Worm (Caenorhabditis elegans) whole organism, L3 larva: Measurements from ENCODE around the gene C14B1.2.

Experiments used
- ZK546.5 ChIP-seq: sonication (generic microtip); optimal IDR thresholded peaks from 2 replicates; lab custom pipeline; 2017; ENCODE audit warnings: missing biosample characterization, missing genetic modification characterization
- aly-2 ChIP-seq: fragments of 150-350 bp; optimal IDR thresholded peaks from 2 replicates; lab custom pipeline; 2014; ENCODE audit warnings: missing biosample characterization, missing genetic modification characterization
- ama-1 ChIP-seq: fragments of 150-350 bp; optimal IDR thresholded peaks from 2 replicates; lab custom pipeline; 2018
- ceh-16 ChIP-seq: sonication (generic microtip); optimal IDR thresholded peaks from 2 replicates; lab custom pipeline; 2017; ENCODE audit warnings: missing biosample characterization, missing genetic modification characterization
- ceh-28 ChIP-seq: fragments of 150-350 bp; optimal IDR thresholded peaks from 2 replicates; lab custom pipeline; 2014; ENCODE audit warnings: missing biosample characterization, missing genetic modification reagents, missing genetic modification characterization
- ceh-82 ChIP-seq: fragments of 150-350 bp; optimal IDR thresholded peaks from 2 replicates; lab custom pipeline; 2014; ENCODE audit warnings: missing biosample characterization, missing genetic modification characterization
- ceh-9 ChIP-seq: sonication (generic microtip); optimal IDR thresholded peaks from 2 replicates; lab custom pipeline; 2018; ENCODE audit warnings: missing biosample characterization, missing genetic modification characterization
- daf-12 ChIP-seq: fragments of 150-350 bp; optimal IDR thresholded peaks from 2 replicates; lab custom pipeline; 2014; ENCODE audit warnings: missing biosample characterization, missing genetic modification reagents, missing genetic modification characterization
- egl-27 ChIP-seq: sonication (generic microtip); optimal IDR thresholded peaks from 4 replicates; lab custom pipeline; 2017; ENCODE audit warnings: missing biosample characterization, missing genetic modification reagents, missing genetic modification characterization
- egl-5 ChIP-seq: fragments of 150-350 bp; optimal IDR thresholded peaks from 2 replicates; lab custom pipeline; 2017; ENCODE audit warnings: missing biosample characterization, missing genetic modification reagents, missing genetic modification characterization, inconsistent platforms
- elt-1 ChIP-seq: fragments of 150-350 bp; optimal IDR thresholded peaks from 2 replicates; lab custom pipeline; 2014; ENCODE audit warnings: missing biosample characterization, missing genetic modification characterization
- elt-2 ChIP-seq: sonication (generic microtip); optimal IDR thresholded peaks from 2 replicates; lab custom pipeline; 2016; ENCODE audit warnings: missing genetic modification reagents, mild to moderate bottlenecking, missing genetic modification characterization, missing compliant biosample characterization
- elt-3 ChIP-seq, 3 experiments: fragments of 150-350 bp in 1 of 3; sonication (generic microtip) in 2 of 3; optimal IDR thresholded peaks; 2 replicates in 2 of 3; 4 replicates in 1 of 3; lab custom pipeline; 2014 to 2017; ENCODE audit warnings: missing biosample characterization in 3 of 3, missing genetic modification characterization in 3 of 3
- eor-1 ChIP-seq, 2 experiments: fragments of 150-350 bp; optimal IDR thresholded peaks; 2 replicates each; lab custom pipeline; 2014 to 2018; ENCODE audit warnings: missing biosample characterization in 2 of 2, missing genetic modification characterization in 2 of 2
- fkh-2 ChIP-seq: fragments of 150-350 bp; optimal IDR thresholded peaks from 2 replicates; lab custom pipeline; 2014; ENCODE audit warnings: missing biosample characterization, missing genetic modification reagents, missing genetic modification characterization
- fos-1 ChIP-seq: fragments of 150-350 bp; optimal IDR thresholded peaks from 2 replicates; lab custom pipeline; 2014; ENCODE audit warnings: missing biosample characterization, missing genetic modification characterization
- hmg-11 ChIP-seq: sonication (generic microtip); optimal IDR thresholded peaks from 2 replicates; lab custom pipeline; 2016; ENCODE audit warnings: missing genetic modification characterization, missing compliant biosample characterization
- jun-1 ChIP-seq: fragments of 150-350 bp; optimal IDR thresholded peaks from 2 replicates; lab custom pipeline; 2014; ENCODE audit warnings: missing biosample characterization, missing genetic modification reagents, missing genetic modification characterization
- lin-39 ChIP-seq: fragments of 150-350 bp; optimal IDR thresholded peaks from 2 replicates; lab custom pipeline; 2018; ENCODE audit warnings: missing biosample characterization, missing genetic modification reagents, missing genetic modification characterization
- lsy-12 ChIP-seq: sonication (generic microtip); optimal IDR thresholded peaks from 2 replicates; lab custom pipeline; 2016; ENCODE audit warnings: mild to moderate bottlenecking, missing genetic modification characterization, missing compliant biosample characterization
- mdl-1 ChIP-seq: fragments of 150-350 bp; optimal IDR thresholded peaks from 2 replicates; lab custom pipeline; 2014; ENCODE audit warnings: missing biosample characterization, missing genetic modification characterization
- mml-1 ChIP-seq: fragments of 150-350 bp; sonication (generic microtip); optimal IDR thresholded peaks from 3 replicates; lab custom pipeline; 2014; ENCODE audit warnings: missing biosample characterization, missing genetic modification characterization
- nfya-1 ChIP-seq: sonication (generic microtip); optimal IDR thresholded peaks from 2 replicates; lab custom pipeline; 2017; ENCODE audit warnings: missing genetic modification characterization, mild to moderate bottlenecking, missing compliant biosample characterization, antibody characterized with exemption, moderate library complexity; ENCODE audit not compliant: insufficient read depth
- nhr-11 ChIP-seq: fragments of 150-350 bp; optimal IDR thresholded peaks from 2 replicates; lab custom pipeline; 2014; ENCODE audit warnings: missing biosample characterization, missing genetic modification characterization
- nhr-12 ChIP-seq: fragments of 150-350 bp; optimal IDR thresholded peaks from 2 replicates; lab custom pipeline; 2014; ENCODE audit warnings: missing biosample characterization, missing genetic modification characterization
- nhr-25 ChIP-seq: sonication (generic microtip); optimal IDR thresholded peaks from 2 replicates; lab custom pipeline; 2017; ENCODE audit warnings: missing biosample characterization, missing genetic modification characterization
- nhr-28 ChIP-seq: fragments of 150-350 bp; optimal IDR thresholded peaks from 2 replicates; lab custom pipeline; 2014; ENCODE audit warnings: missing biosample characterization, missing genetic modification characterization
- nhr-67 ChIP-seq: fragments of 150-350 bp; optimal IDR thresholded peaks from 2 replicates; lab custom pipeline; 2014; ENCODE audit warnings: missing biosample characterization, missing genetic modification characterization
- nhr-76 ChIP-seq: fragments of 150-350 bp; sonication (generic microtip); optimal IDR thresholded peaks from 5 replicates; lab custom pipeline; 2014; ENCODE audit warnings: missing biosample characterization, missing genetic modification characterization
- nhr-77 ChIP-seq: fragments of 150-350 bp; optimal IDR thresholded peaks from 2 replicates; lab custom pipeline; 2014; ENCODE audit warnings: missing biosample characterization, missing genetic modification characterization
- pha-4 ChIP-seq: fragments of 150-350 bp; optimal IDR thresholded peaks from 2 replicates; lab custom pipeline; 2014; ENCODE audit warnings: missing biosample characterization, missing genetic modification reagents, missing genetic modification characterization
- pqm-1 ChIP-seq: fragments of 150-350 bp; optimal IDR thresholded peaks from 2 replicates; lab custom pipeline; 2017; ENCODE audit warnings: missing biosample characterization, missing genetic modification characterization, inconsistent platforms
- sea-2 ChIP-seq: fragments of 150-350 bp; sonication (generic microtip); optimal IDR thresholded peaks from 4 replicates; lab custom pipeline; 2014; ENCODE audit warnings: missing biosample characterization, missing genetic modification reagents, missing genetic modification characterization
- snpc-4 ChIP-seq: fragments of 150-350 bp; optimal IDR thresholded peaks from 2 replicates; lab custom pipeline; 2014; ENCODE audit warnings: missing biosample characterization, missing genetic modification characterization
- tbx-2 ChIP-seq: sonication (generic microtip); optimal IDR thresholded peaks from 2 replicates; lab custom pipeline; 2016; ENCODE audit warnings: mild to moderate bottlenecking, missing genetic modification characterization, missing compliant biosample characterization
- unc-39 ChIP-seq: sonication (generic microtip); optimal IDR thresholded peaks from 4 replicates; lab custom pipeline; 2017; ENCODE audit warnings: missing biosample characterization, missing genetic modification characterization
- unc-62 ChIP-seq: fragments of 150-350 bp; sonication (generic microtip); optimal IDR thresholded peaks from 4 replicates; lab custom pipeline; 2014; ENCODE audit warnings: missing biosample characterization, missing genetic modification reagents, missing genetic modification characterization
- zag-1 ChIP-seq: fragments of 150-350 bp; optimal IDR thresholded peaks from 2 replicates; lab custom pipeline; 2014; ENCODE audit warnings: missing biosample characterization, missing genetic modification characterization
- ztf-4 ChIP-seq: fragments of 150-350 bp; optimal IDR thresholded peaks from 2 replicates; lab custom pipeline; 2014; ENCODE audit warnings: missing biosample characterization, missing genetic modification characterization

Gene C14B1.2

ce11 chrIII:3652427-3652826 lies 49.6 kb upstream of the C14B1.2 start:
- TF ChIP-seq ama-1 (peak; percentile 54), snpc-4 (no peak)

- peak; percentile 25 for TF ChIP-seq nhr-25 (tag; lab: Kevin White, UChicago)
- TF ChIP-seq ama-1: peak; percentile 60
- TF ChIP-seq lsy-12 (tag; lab: Kevin White, UChicago): no peak
- TF ChIP-seq pqm-1: no peak
- TF ChIP-seq elt-2 (tag; lab: Kevin White, UChicago): peak; percentile 14
- no peak for TF ChIP-seq daf-12
- TF ChIP-seq, all 47 proteins: peak for 3
Measured at ce11 chrIII:3652964-3653363, 49.1 kb upstream of the C14B1.2 start.

ce11 chrIII:3657479-3657878 lies 44.6 kb upstream of the C14B1.2 start, which contains the start of gene C46F11.5:
TSS of gene C46F11.5 (minus strand) at chrIII:3657606.
- TF ChIP-seq nhr-77 (tag; lab: Kevin White, UChicago) (no peak), ceh-28 (tag; lab: Kevin White, UChicago) (peak; percentile 57)
- TF ChIP-seq, all 47 proteins: peak for 1

ce11 chrIII:3664224-3664623 lies 37.8 kb upstream of the C14B1.2 start, which contains the start of gene C46F11.4:
TSS of gene C46F11.4 (minus strand) at chrIII:3664304.
- no peak for TF ChIP-seq sea-2
- peak; percentile 43 for TF ChIP-seq nfya-1 (tag; lab: Kevin White, UChicago)
- TF ChIP-seq elt-2 (tag; lab: Kevin White, UChicago): peak; percentile 15
- peak; percentile 88 for TF ChIP-seq hmg-11 (tag; lab: Kevin White, UChicago)
- no peak for TF ChIP-seq mdl-1 (tag; lab: Kevin White, UChicago)
- peak; percentile 63 for TF ChIP-seq pha-4 (tag; lab: Kevin White, UChicago)
- no peak for TF ChIP-seq ceh-16 (tag; lab: Kevin White, UChicago)
- TF ChIP-seq lin-39 (tag; lab: Kevin White, UChicago): peak; percentile 45

- no peak for TF ChIP-seq zag-1 (tag; lab: Kevin White, UChicago)
Measured at ce11 chrIII:3670336-3670735, 31.7 kb upstream of the C14B1.2 start, which contains the start of gene C46F11.6. TSS of gene C46F11.6 (minus strand) at chrIII:3670436.

- TF ChIP-seq hmg-11 (tag; lab: Kevin White, UChicago) (peak; percentile 12), nfya-1 (tag; lab: Kevin White, UChicago) (peak; percentile 27), nhr-12 (tag; lab: Kevin White, UChicago) (no peak), pha-4 (tag; lab: Kevin White, UChicago) (peak; percentile 62)
- TF ChIP-seq, all 47 proteins: peak for 3
Measured at ce11 chrIII:3670984-3671383, 31.1 kb upstream of the C14B1.2 start.

ce11 chrIII:3672839-3673238 lies 29.2 kb upstream of the C14B1.2 start:
- TF ChIP-seq lsy-12 (tag; lab: Kevin White, UChicago) (no peak), egl-5 (tag; lab: Kevin White, UChicago) (peak; percentile 25), ceh-82 (tag; lab: Kevin White, UChicago) (no peak), unc-39 (no peak), hmg-11 (tag; lab: Kevin White, UChicago) (peak; percentile 35), tbx-2 (tag; lab: Kevin White, UChicago) (no peak), mml-1 (tag; lab: Kevin White, UChicago) (no peak), mdl-1 (tag; lab: Kevin White, UChicago) (no peak), jun-1 (tag; lab: Kevin White, UChicago) (no peak), elt-1 (tag; lab: Kevin White, UChicago) (no peak), nhr-77 (tag; lab: Kevin White, UChicago) (no peak), unc-62 (no peak), ama-1 (no peak), ceh-9 (tag; lab: Kevin White, UChicago) (no peak), elt-3 (tag; optimal IDR thresholded peaks at IDR 0.05; lab: Kevin White, UChicago) (no peak), nhr-67 (tag; lab: Kevin White, UChicago) (no peak), ZK546.5 (no peak), pqm-1 (no peak), fos-1 (tag; lab: Kevin White, UChicago) (no peak), ceh-28 (tag; lab: Kevin White, UChicago) (no peak), daf-12 (no peak), eor-1 (tag; optimal IDR thresholded peaks at IDR 0.05; lab: Kevin White, UChicago) (no peak), nhr-11 (no peak), egl-27 (tag; lab: Kevin White, UChicago) (no peak), nfya-1 (tag; lab: Kevin White, UChicago) (peak; percentile 61), lin-39 (tag; lab: Kevin White, UChicago) (no peak), sea-2 (no peak), fkh-2 (tag; lab: Kevin White, UChicago) (no peak), nhr-28 (tag; lab: Kevin White, UChicago) (no peak), ceh-16 (tag; lab: Kevin White, UChicago) (no peak), pha-4 (tag; lab: Kevin White, UChicago) (peak; percentile 58), aly-2 (tag; lab: Kevin White, UChicago) (no peak), snpc-4 (no peak), ztf-4 (tag; lab: Kevin White, UChicago) (no peak), nhr-76 (tag; lab: Kevin White, UChicago) (no peak)
